Worm (Caenorhabditis elegans) whole organism, L3 larva: ENCODE measurements around the gene C17H11.6.
A peak's percentile ranks its signal among the peaks of the same experiment; 100 is the strongest.

Experiments
- R02D3.7 ChIP-seq: fragments of 150-350 bp; optimal IDR thresholded peaks from 2 replicates; lab custom pipeline; 2014; ENCODE audit warnings: missing biosample characterization, missing genetic modification characterization
- aly-2 ChIP-seq: fragments of 150-350 bp; optimal IDR thresholded peaks from 2 replicates; lab custom pipeline; 2014; ENCODE audit warnings: missing biosample characterization, missing genetic modification characterization
- ama-1 ChIP-seq: fragments of 150-350 bp; optimal IDR thresholded peaks from 2 replicates; lab custom pipeline; 2018
- ceh-16 ChIP-seq: sonication (generic microtip); optimal IDR thresholded peaks from 2 replicates; lab custom pipeline; 2017; ENCODE audit warnings: missing biosample characterization, missing genetic modification characterization
- ceh-28 ChIP-seq: fragments of 150-350 bp; optimal IDR thresholded peaks from 2 replicates; lab custom pipeline; 2014; ENCODE audit warnings: missing biosample characterization, missing genetic modification reagents, missing genetic modification characterization
- ceh-82 ChIP-seq: fragments of 150-350 bp; optimal IDR thresholded peaks from 2 replicates; lab custom pipeline; 2014; ENCODE audit warnings: missing biosample characterization, missing genetic modification characterization
- ceh-9 ChIP-seq: sonication (generic microtip); optimal IDR thresholded peaks from 2 replicates; lab custom pipeline; 2018; ENCODE audit warnings: missing biosample characterization, missing genetic modification characterization
- daf-12 ChIP-seq: fragments of 150-350 bp; optimal IDR thresholded peaks from 2 replicates; lab custom pipeline; 2014; ENCODE audit warnings: missing biosample characterization, missing genetic modification reagents, missing genetic modification characterization
- egl-27 ChIP-seq: sonication (generic microtip); optimal IDR thresholded peaks from 4 replicates; lab custom pipeline; 2017; ENCODE audit warnings: missing biosample characterization, missing genetic modification reagents, missing genetic modification characterization
- egl-5 ChIP-seq: fragments of 150-350 bp; optimal IDR thresholded peaks from 2 replicates; lab custom pipeline; 2017; ENCODE audit warnings: missing biosample characterization, missing genetic modification reagents, missing genetic modification characterization, inconsistent platforms
- elt-1 ChIP-seq: fragments of 150-350 bp; optimal IDR thresholded peaks from 2 replicates; lab custom pipeline; 2014; ENCODE audit warnings: missing biosample characterization, missing genetic modification characterization
- elt-2 ChIP-seq: sonication (generic microtip); optimal IDR thresholded peaks from 2 replicates; lab custom pipeline; 2016; ENCODE audit warnings: missing genetic modification reagents, mild to moderate bottlenecking, missing genetic modification characterization, missing compliant biosample characterization
- elt-3 ChIP-seq, 3 experiments: fragments of 150-350 bp in 1 of 3; sonication (generic microtip) in 2 of 3; optimal IDR thresholded peaks; 2 replicates in 2 of 3; 4 replicates in 1 of 3; lab custom pipeline; 2014 to 2017; ENCODE audit warnings: missing biosample characterization in 3 of 3, missing genetic modification characterization in 3 of 3
- eor-1 ChIP-seq, 2 experiments: fragments of 150-350 bp; optimal IDR thresholded peaks; 2 replicates each; lab custom pipeline; 2014 to 2018; ENCODE audit warnings: missing biosample characterization in 2 of 2, missing genetic modification characterization in 2 of 2
- fkh-2 ChIP-seq: fragments of 150-350 bp; optimal IDR thresholded peaks from 2 replicates; lab custom pipeline; 2014; ENCODE audit warnings: missing biosample characterization, missing genetic modification reagents, missing genetic modification characterization
- fos-1 ChIP-seq: fragments of 150-350 bp; optimal IDR thresholded peaks from 2 replicates; lab custom pipeline; 2014; ENCODE audit warnings: missing biosample characterization, missing genetic modification characterization
- hmg-11 ChIP-seq: sonication (generic microtip); optimal IDR thresholded peaks from 2 replicates; lab custom pipeline; 2016; ENCODE audit warnings: missing genetic modification characterization, missing compliant biosample characterization
- lin-15B ChIP-seq: fragments of 150-350 bp; optimal IDR thresholded peaks from 2 replicates; lab custom pipeline; 2014; ENCODE audit warnings: missing biosample characterization, missing genetic modification characterization
- lin-39 ChIP-seq: fragments of 150-350 bp; optimal IDR thresholded peaks from 2 replicates; lab custom pipeline; 2018; ENCODE audit warnings: missing biosample characterization, missing genetic modification reagents, missing genetic modification characterization
- lsy-12 ChIP-seq: sonication (generic microtip); optimal IDR thresholded peaks from 2 replicates; lab custom pipeline; 2016; ENCODE audit warnings: mild to moderate bottlenecking, missing genetic modification characterization, missing compliant biosample characterization
- mdl-1 ChIP-seq: fragments of 150-350 bp; optimal IDR thresholded peaks from 2 replicates; lab custom pipeline; 2014; ENCODE audit warnings: missing biosample characterization, missing genetic modification characterization
- mml-1 ChIP-seq: fragments of 150-350 bp; sonication (generic microtip); optimal IDR thresholded peaks from 3 replicates; lab custom pipeline; 2014; ENCODE audit warnings: missing biosample characterization, missing genetic modification characterization
- nfya-1 ChIP-seq: sonication (generic microtip); optimal IDR thresholded peaks from 2 replicates; lab custom pipeline; 2017; ENCODE audit warnings: missing genetic modification characterization, mild to moderate bottlenecking, missing compliant biosample characterization, antibody characterized with exemption, moderate library complexity; ENCODE audit not compliant: insufficient read depth
- nhr-11 ChIP-seq: fragments of 150-350 bp; optimal IDR thresholded peaks from 2 replicates; lab custom pipeline; 2014; ENCODE audit warnings: missing biosample characterization, missing genetic modification characterization
- nhr-23 ChIP-seq: fragments of 150-350 bp; optimal IDR thresholded peaks from 2 replicates; lab custom pipeline; 2014; ENCODE audit warnings: missing biosample characterization, missing genetic modification reagents, missing genetic modification characterization
- nhr-237 ChIP-seq: fragments of 150-350 bp; optimal IDR thresholded peaks from 2 replicates; lab custom pipeline; 2014; ENCODE audit warnings: missing biosample characterization, missing genetic modification characterization
- nhr-25 ChIP-seq: sonication (generic microtip); optimal IDR thresholded peaks from 2 replicates; lab custom pipeline; 2017; ENCODE audit warnings: missing biosample characterization, missing genetic modification characterization
- nhr-28 ChIP-seq: fragments of 150-350 bp; optimal IDR thresholded peaks from 2 replicates; lab custom pipeline; 2014; ENCODE audit warnings: missing biosample characterization, missing genetic modification characterization
- nhr-43 ChIP-seq: sonication (generic microtip); optimal IDR thresholded peaks from 2 replicates; lab custom pipeline; 2016; ENCODE audit warnings: mild to moderate bottlenecking, missing genetic modification characterization, missing compliant biosample characterization; ENCODE audit not compliant: poor library complexity, severe bottlenecking
- nhr-67 ChIP-seq: fragments of 150-350 bp; optimal IDR thresholded peaks from 2 replicates; lab custom pipeline; 2014; ENCODE audit warnings: missing biosample characterization, missing genetic modification characterization
- pha-4 ChIP-seq: fragments of 150-350 bp; optimal IDR thresholded peaks from 2 replicates; lab custom pipeline; 2014; ENCODE audit warnings: missing biosample characterization, missing genetic modification reagents, missing genetic modification characterization
- pqm-1 ChIP-seq: fragments of 150-350 bp; optimal IDR thresholded peaks from 2 replicates; lab custom pipeline; 2017; ENCODE audit warnings: missing biosample characterization, missing genetic modification characterization, inconsistent platforms
- sea-2 ChIP-seq: fragments of 150-350 bp; sonication (generic microtip); optimal IDR thresholded peaks from 4 replicates; lab custom pipeline; 2014; ENCODE audit warnings: missing biosample characterization, missing genetic modification reagents, missing genetic modification characterization
- skn-1 ChIP-seq: fragments of 150-350 bp; optimal IDR thresholded peaks from 2 replicates; lab custom pipeline; 2014; ENCODE audit warnings: missing biosample characterization, missing genetic modification characterization
- unc-62 ChIP-seq: fragments of 150-350 bp; sonication (generic microtip); optimal IDR thresholded peaks from 4 replicates; lab custom pipeline; 2014; ENCODE audit warnings: missing biosample characterization, missing genetic modification reagents, missing genetic modification characterization
- zag-1 ChIP-seq: fragments of 150-350 bp; optimal IDR thresholded peaks from 2 replicates; lab custom pipeline; 2014; ENCODE audit warnings: missing biosample characterization, missing genetic modification characterization
- ztf-11 ChIP-seq: fragments of 150-350 bp; optimal IDR thresholded peaks from 2 replicates; lab custom pipeline; 2014; ENCODE audit warnings: missing biosample characterization, missing genetic modification characterization

The C17H11.6 gene

ce11 chrX:8158975-8159813 lies 44.4 kb downstream of the C17H11.6 start, which contains the start of gene hil-3:
Gene hil-3, plus strand, starts transcription at chrX:8159169.
- no peak for TF ChIP-seq nhr-23 (tag; lab: Kevin White, UChicago)
- no peak for TF ChIP-seq eor-1 (tag; optimal IDR thresholded peaks at IDR 0.05; lab: Kevin White, UChicago)
- TF ChIP-seq elt-2, result no peak
- no peak for TF ChIP-seq hmg-11 (tag; lab: Kevin White, UChicago)
- TF ChIP-seq ztf-11 (tag; lab: Kevin White, UChicago), result no peak
- peak; percentile 14 for TF ChIP-seq ama-1
- peak; percentile 20 for TF ChIP-seq sea-2 (GFP tag; lab: Kevin White, UChicago)
- peak; percentile 34 for TF ChIP-seq nfya-1 (tag; lab: Kevin White, UChicago)
- TF ChIP-seq fkh-2 (tag; lab: Kevin White, UChicago), result no peak
- no peak for TF ChIP-seq elt-1 (tag; lab: Kevin White, UChicago)
- TF ChIP-seq egl-27 (tag; lab: Kevin White, UChicago), result no peak
- TF ChIP-seq nhr-237 (tag; lab: Kevin White, UChicago), result no peak
- TF ChIP-seq elt-3 (tag; optimal IDR thresholded peaks at IDR 0.05; lab: Kevin White, UChicago), result no peak
- no peak for TF ChIP-seq nhr-11 (tag; lab: Kevin White, UChicago)
- no peak for TF ChIP-seq daf-12 (tag; lab: Kevin White, UChicago)
- TF ChIP-seq mdl-1 (tag; lab: Kevin White, UChicago), result no peak
- TF ChIP-seq R02D3.7 (tag; lab: Kevin White, UChicago), result no peak
- no peak for TF ChIP-seq ceh-9 (tag; lab: Kevin White, UChicago)
- TF ChIP-seq egl-5 (tag; lab: Kevin White, UChicago), result no peak
- TF ChIP-seq nhr-43 (tag; lab: Kevin White, UChicago), result no peak
- no peak for TF ChIP-seq zag-1 (tag; lab: Kevin White, UChicago)
- TF ChIP-seq skn-1, result no peak
- no peak for TF ChIP-seq ceh-82 (tag; lab: Kevin White, UChicago)
- no peak for TF ChIP-seq nhr-28 (tag; lab: Kevin White, UChicago)
- no peak for TF ChIP-seq fos-1 (tag; lab: Kevin White, UChicago)
- TF ChIP-seq aly-2 (tag; lab: Kevin White, UChicago), result no peak
- no peak for TF ChIP-seq unc-62 (GFP tag; lab: Kevin White, UChicago)
- TF ChIP-seq pha-4 (tag; lab: Kevin White, UChicago), result peak; percentile 12
- no peak for TF ChIP-seq nhr-67 (tag; lab: Kevin White, UChicago)
- TF ChIP-seq lin-39 (tag; lab: Kevin White, UChicago), result peak; percentile 56
- TF ChIP-seq ceh-28 (tag; lab: Kevin White, UChicago), result no peak
- no peak for TF ChIP-seq mml-1 (tag; lab: Kevin White, UChicago)
- no peak for TF ChIP-seq ceh-16 (tag; lab: Kevin White, UChicago)

- TF ChIP-seq ceh-9 (tag; lab: Kevin White, UChicago) (no peak), pha-4 (tag; lab: Kevin White, UChicago) (peak; percentile 29), nfya-1 (tag; lab: Kevin White, UChicago) (peak; percentile 14)
Observed at ce11 chrX:8157132-8157531, 46.5 kb downstream of the C17H11.6 start.

- TF ChIP-seq lsy-12 (no peak), ceh-28 (tag; lab: Kevin White, UChicago) (no peak), nhr-25 (peak; percentile 61), pqm-1 (peak; percentile 20), zag-1 (tag; lab: Kevin White, UChicago) (no peak), pha-4 (tag; lab: Kevin White, UChicago) (peak; percentile 32), hmg-11 (tag; lab: Kevin White, UChicago) (peak; percentile 55), nhr-43 (tag; lab: Kevin White, UChicago) (peak; percentile 40), lin-15B (tag; lab: Kevin White, UChicago) (no peak), nfya-1 (tag; lab: Kevin White, UChicago) (peak; percentile 38), egl-27 (tag; lab: Kevin White, UChicago) (peak; percentile 21), elt-2 (peak; percentile 19), nhr-23 (tag; lab: Kevin White, UChicago) (no peak)
- TF ChIP-seq, all 47 proteins: peak for 8
Observed at ce11 chrX:8156502-8156901, 47.1 kb downstream of the C17H11.6 start.
